Worm (Caenorhabditis elegans) whole organism, early embryonic: ENCODE measurements around the gene tbc-19.
A peak's percentile ranks its signal among the peaks of the same experiment; 100 is the strongest.

Experiments used
- ama-1 ChIP-seq: fragments of 150-350 bp; optimal IDR thresholded peaks from 2 replicates; lab custom pipeline; 2014
- ceh-13 ChIP-seq: fragments of 200-800 bp; sonication (Bioruptor generic); optimal IDR thresholded peaks from 2 replicates; lab custom pipeline; 2018; ENCODE audit warnings: mild to moderate bottlenecking, missing genetic modification characterization, missing compliant biosample characterization
- ets-7 ChIP-seq: sonication (generic microtip); optimal IDR thresholded peaks from 2 replicates; lab custom pipeline; 2016; ENCODE audit warnings: missing genotype, missing genetic modification characterization, missing compliant biosample characterization
- flt-1 ChIP-seq: fragments of 200-800 bp; sonication (Bioruptor generic); IDR thresholded peaks from 2 replicates; pipeline ENCODE4 v1.3.6; 2022; ENCODE audit warnings: missing genetic modification characterization, missing compliant biosample characterization
- hmbx-1 ChIP-seq: sonication (generic microtip); optimal IDR thresholded peaks from 2 replicates; lab custom pipeline; 2016; ENCODE audit warnings: mild to moderate bottlenecking, missing genetic modification characterization, missing compliant biosample characterization
- pes-1 ChIP-seq: fragments of 200-800 bp; sonication (Bioruptor generic); IDR thresholded peaks from 2 replicates; pipeline ENCODE4 v1.3.6; 2022; ENCODE audit warnings: missing genetic modification reagents, missing genetic modification characterization, missing compliant biosample characterization
- scrt-1 ChIP-seq: fragments of 200-800 bp; sonication (Bioruptor generic); IDR thresholded peaks from 2 replicates; pipeline ENCODE4 v1.3.6; 2022; ENCODE audit warnings: missing genetic modification characterization, missing compliant biosample characterization
- sea-1 ChIP-seq: fragments of 200-800 bp; sonication (Bioruptor generic); conservative IDR thresholded peaks from 2 replicates; pipeline ENCODE4 v1.3.6; 2022; ENCODE audit warnings: missing genetic modification characterization, missing compliant biosample characterization

DNA sequence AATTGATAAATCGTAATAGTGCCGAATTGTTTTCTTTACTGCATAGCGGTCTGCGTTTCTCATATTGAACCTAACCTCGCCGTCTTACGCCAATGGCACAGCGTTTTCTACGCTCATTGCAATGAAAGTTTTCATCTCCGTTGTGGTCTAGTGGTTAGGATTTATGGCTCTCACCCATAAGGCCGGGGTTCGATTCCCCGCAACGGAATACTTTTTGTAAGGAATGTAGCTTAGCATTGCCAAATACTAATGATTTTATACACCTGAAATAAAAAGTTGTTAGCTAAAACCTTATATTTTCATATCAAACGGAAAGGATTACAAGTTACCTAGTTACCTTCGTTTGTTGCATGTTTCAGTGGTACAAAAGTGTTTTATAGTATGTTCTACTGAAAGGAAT is 3.5 kb upstream of the tbc-19 start:
- no peak for TF ChIP-seq ama-1 (lab: Kevin White, UChicago)
- peak; percentile 51 for TF ChIP-seq ets-7
- TF ChIP-seq flt-1 (GFP tag; lab: Robert Waterston, UW): peak; percentile 83
- peak; percentile 84 for TF ChIP-seq sea-1
- TF ChIP-seq scrt-1: peak; percentile 85
- TF ChIP-seq hmbx-1 (tag; lab: Kevin White, UChicago): peak; percentile 49
- peak; percentile 86 for TF ChIP-seq pes-1
- peak; percentile 78 for TF ChIP-seq ceh-13 (GFP tag; lab: Kevin White, UChicago)
